Worm (Caenorhabditis elegans): ENCODE measurements around the gene T08B6.4.

The T08B6.4 gene

DNA sequence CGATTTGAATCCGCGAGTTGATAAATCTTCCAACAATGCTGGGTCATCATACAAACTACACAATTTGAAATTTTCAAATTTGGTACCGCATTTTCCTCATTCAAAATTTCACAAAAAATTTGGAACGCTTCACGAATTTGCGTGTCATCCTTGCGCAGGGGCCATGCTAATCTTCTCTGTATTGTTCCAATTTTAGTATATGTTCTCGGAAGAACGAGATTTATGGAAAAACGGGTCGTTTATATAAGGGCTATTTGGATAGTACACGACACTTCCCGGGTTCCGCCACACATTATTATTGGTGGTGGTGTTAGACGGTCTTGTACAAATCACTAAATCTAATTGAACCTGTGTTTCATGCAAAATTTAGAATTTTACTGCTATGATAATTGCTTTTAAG is 20.1 kb upstream of the T08B6.4 start:
- TF ChIP-seq F57C9.4 (tag; optimal IDR thresholded peaks at IDR 0.05) (no peak), him-1 (tag; optimal IDR thresholded peaks at IDR 0.05) (peak; percentile 35), C17E4.6 (GFP tag; IDR thresholded peaks at IDR 0.05) (peak; percentile 44; the same call in 1 of the 2 replicates), B0261.1 (tag; optimal IDR thresholded peaks at IDR 0.05) (peak; percentile 53), ceh-58 (GFP tag; IDR thresholded peaks at IDR 0.05) (no peak), die-1 (tag; optimal IDR thresholded peaks at IDR 0.05) (peak; percentile 58), snpc-3.4 (tag; optimal IDR thresholded peaks at IDR 0.05) (peak; percentile 52), tbp1 (GFP tag; optimal IDR thresholded peaks at IDR 0.05) (peak; percentile 80), rpc-1 (optimal IDR thresholded peaks at IDR 0.05) (peak; percentile 62), rpc-1 (tag; optimal IDR thresholded peaks at IDR 0.05) (peak; percentile 82), hmg-1.2 (GFP tag; IDR thresholded peaks at IDR 0.05) (no peak), lin-26 (GFP tag; IDR thresholded peaks at IDR 0.05) (peak; percentile 49; the same call in 1 of the 2 replicates), ets-4 (GFP tag; optimal IDR thresholded peaks at IDR 0.05) (no peak), D2030.7 (GFP tag; IDR thresholded peaks at IDR 0.05) (peak; percentile 39; the same call in 1 of the 2 replicates), ceh-100 (GFP tag; IDR thresholded peaks at IDR 0.05) (no peak), ztf-18 (tag; optimal IDR thresholded peaks at IDR 0.05) (peak; percentile 23), snpc-1.1 (tag; optimal IDR thresholded peaks at IDR 0.05; ENCODE audit: insufficient read depth) (peak; percentile 88), snpc-4 (GFP tag; optimal IDR thresholded peaks at IDR 0.05) (peak; percentile 80), snpc-4 (tag; optimal IDR thresholded peaks at IDR 0.05) (peak; percentile 83 to 95 (median 90)), attf-6 (GFP tag; IDR thresholded peaks at IDR 0.05) (peak; percentile 83), ztf-25 (GFP tag; IDR thresholded peaks at IDR 0.05) (0 out of 2 replicates have a peak, but pooled peaks have one; percentile 50), lsl-1 (GFP tag; optimal IDR thresholded peaks at IDR 0.05) (no peak), gei-17 (GFP tag; optimal IDR thresholded peaks at IDR 0.05) (no peak), Y79H2A.3 (GFP tag; conservative IDR thresholded peaks at IDR 0.05) (no peak)

DNA sequence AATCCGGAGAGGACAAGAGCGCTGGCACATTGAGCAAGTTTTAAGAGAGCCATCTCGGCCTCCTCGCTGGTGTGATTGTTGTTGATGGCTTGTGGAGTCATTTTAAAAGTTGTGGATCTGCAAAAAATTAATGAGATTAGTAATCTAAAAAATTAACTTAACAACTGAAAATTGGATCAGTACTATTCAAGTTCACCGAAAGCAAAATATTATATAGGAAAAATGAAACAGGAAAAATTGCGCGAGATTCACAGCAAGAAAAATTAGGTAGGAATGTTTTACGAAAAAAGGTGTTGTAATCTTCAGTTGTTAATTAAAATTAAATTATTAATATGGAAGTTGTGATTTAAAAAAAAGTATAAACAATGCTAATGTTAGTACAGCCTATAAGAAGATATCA is 18.2 kb upstream of the T08B6.4 start, which contains the start of gene T08B6.1:
Gene T08B6.1 (minus strand): TSS at position 101 of the 400 bp plus-strand sequence.
- TF ChIP-seq Y79H2A.3 (GFP tag; conservative IDR thresholded peaks at IDR 0.05) = no peak

DNA sequence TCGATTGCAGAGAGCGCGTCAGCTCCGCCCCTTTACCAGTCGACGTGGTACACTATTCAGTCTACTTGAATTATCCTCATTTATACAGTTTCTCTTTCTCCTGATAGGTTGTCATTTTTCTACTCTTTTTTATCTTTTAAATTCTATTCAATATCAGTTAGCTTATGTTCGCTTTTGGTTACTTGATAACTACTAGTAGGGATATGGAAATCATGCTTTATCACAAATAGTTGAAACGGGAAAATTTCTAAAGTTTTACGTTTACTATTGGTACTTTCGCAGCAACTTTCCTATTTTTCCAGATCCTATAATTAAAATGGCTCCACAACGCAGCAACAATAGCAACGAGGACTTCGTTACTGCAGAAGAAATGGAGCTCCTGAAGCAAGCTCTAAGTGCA is 15.9 kb upstream of the T08B6.4 start, which contains the start of gene sgnh-1:
Gene sgnh-1 (plus strand): TSS at position 301 of the 400 bp plus-strand sequence.
- TF ChIP-seq unc-62 (GFP tag; optimal IDR thresholded peaks at IDR 0.05) (no peak), sdz-38 (tag; optimal IDR thresholded peaks at IDR 0.05) (no peak)

ce11 chrIV:4890543-4890942 is 15.0 kb upstream of the T08B6.4 start, which contains the start of gene T08B6.9:
TSS of gene T08B6.9 (plus strand) at chrIV:4890843.
- no peak for TF ChIP-seq ceh-58 (GFP tag; IDR thresholded peaks at IDR 0.05)
- TF ChIP-seq egrh-3 (GFP tag; IDR thresholded peaks at IDR 0.05) = no peak
- TF ChIP-seq F52B5.7 (tag; optimal IDR thresholded peaks at IDR 0.05) = no peak
- TF ChIP-seq B0035.1 (tag; optimal IDR thresholded peaks at IDR 0.05) = no peak
- no peak for TF ChIP-seq lir-1 (GFP tag; conservative IDR thresholded peaks at IDR 0.05)
- TF ChIP-seq let-607 (tag; optimal IDR thresholded peaks at IDR 0.05) = no peak
- TF ChIP-seq somi-1 (GFP tag; optimal IDR thresholded peaks at IDR 0.05) = no peak

ce11 chrIV:4897707-4898106 is 7.8 kb upstream of the T08B6.4 start:
- TF ChIP-seq hsf-1 (GFP tag; IDR thresholded peaks at IDR 0.05) = peak; percentile 95
